Fruit fly (Drosophila melanogaster) whole organism, embryonic: ENCODE measurements around the gene shv.

Source experiments
- Atf3 ChIP-seq: fragments of 200-800 bp; sonication (Bioruptor generic); optimal IDR thresholded peaks from 3 replicates; lab custom pipeline; 2016; ENCODE audit warnings: missing biosample characterization, missing genetic modification characterization
- BtbVII ChIP-seq: fragments of 200-800 bp; sonication (Bioruptor generic); optimal IDR thresholded peaks from 3 replicates; lab custom pipeline; 2017; ENCODE audit warnings: missing biosample characterization, mild to moderate bottlenecking, missing genetic modification characterization
- CG10431 ChIP-seq: fragments of 200-800 bp; sonication (Bioruptor generic); optimal IDR thresholded peaks from 3 replicates; lab custom pipeline; 2018; ENCODE audit warnings: missing biosample characterization, mild to moderate bottlenecking, missing genetic modification characterization
- CG10462 ChIP-seq: fragments of 200-800 bp; sonication (Bioruptor generic); optimal IDR thresholded peaks from 2 replicates; lab custom pipeline; 2016; ENCODE audit warnings: missing biosample characterization, missing genetic modification characterization
- CG12236 ChIP-seq: fragments of 200-800 bp; sonication (Bioruptor generic); optimal IDR thresholded peaks from 2 replicates; lab custom pipeline; 2016; ENCODE audit warnings: missing biosample characterization, missing genetic modification characterization
- CG12391 ChIP-seq: fragments of 200-800 bp; sonication (Bioruptor generic); optimal IDR thresholded peaks from 3 replicates; lab custom pipeline; 2018; ENCODE audit warnings: missing biosample characterization, mild to moderate bottlenecking, missing genetic modification characterization, moderate library complexity
- CG14014 ChIP-seq: fragments of 200-800 bp; sonication (Bioruptor generic); IDR thresholded peaks from 2 replicates; pipeline ENCODE4 v1.3.6; 2022; ENCODE audit warnings: missing biosample characterization, missing genetic modification characterization
- CG14441 ChIP-seq: fragments of 200-800 bp; sonication (Bioruptor generic); IDR thresholded peaks from 2 replicates; pipeline ENCODE4 v1.3.6; 2022; ENCODE audit warnings: missing biosample characterization, missing genetic modification characterization
- CG34224 ChIP-seq: fragments of 200-800 bp; sonication (Bioruptor generic); IDR thresholded peaks from 3 replicates; pipeline ENCODE4 v1.3.6; 2022; ENCODE audit warnings: missing biosample characterization, missing genetic modification characterization; ENCODE audit not compliant: partially characterized antibody
- CG6689 ChIP-seq: fragments of 200-800 bp; sonication (Bioruptor generic); IDR thresholded peaks from 2 replicates; pipeline ENCODE4 v1.3.6; 2022; ENCODE audit warnings: missing biosample characterization, missing genetic modification characterization
- CG8478 ChIP-seq: fragments of >200 bp; optimal IDR thresholded peaks from 2 replicates; lab custom pipeline; 2018
- Drgx ChIP-seq: fragments of 200-800 bp; sonication (Bioruptor generic); IDR thresholded peaks from 2 replicates; pipeline ENCODE4 v1.3.6; 2022; ENCODE audit warnings: missing biosample characterization, missing genetic modification characterization
- ERR ChIP-seq: fragments of 200-800 bp; sonication (Bioruptor generic); optimal IDR thresholded peaks from 2 replicates; lab custom pipeline; 2016; ENCODE audit warnings: missing biosample characterization, missing genetic modification characterization
- Elba2 ChIP-seq: fragments of 200-800 bp; sonication (Bioruptor generic); optimal IDR thresholded peaks from 3 replicates; lab custom pipeline; 2016; ENCODE audit warnings: missing biosample characterization, missing genetic modification characterization
- GATAe ChIP-seq: fragments of 200-800 bp; sonication (Bioruptor generic); conservative IDR thresholded peaks from 2 replicates; pipeline ENCODE4 v1.3.6; 2022; ENCODE audit warnings: missing biosample characterization, missing genetic modification characterization
- Hmx ChIP-seq: fragments of 200-800 bp; sonication (Bioruptor generic); optimal IDR thresholded peaks from 2 replicates; lab custom pipeline; 2016; ENCODE audit warnings: missing biosample characterization, missing genetic modification characterization
- Meics ChIP-seq: fragments of 200-800 bp; sonication (Bioruptor generic); optimal IDR thresholded peaks from 2 replicates; lab custom pipeline; 2017; ENCODE audit warnings: missing biosample characterization, mild to moderate bottlenecking, missing genetic modification characterization
- Ravus ChIP-seq: fragments of 200-800 bp; sonication (Bioruptor generic); IDR thresholded peaks from 2 replicates; pipeline ENCODE4 v1.3.6; 2022; ENCODE audit warnings: missing biosample characterization, missing genetic modification characterization
- Sry-δ ChIP-seq: fragments of 200-800 bp; sonication (Bioruptor generic); optimal IDR thresholded peaks from 2 replicates; lab custom pipeline; 2016; ENCODE audit warnings: missing biosample characterization, missing genetic modification characterization
- Ssrp ChIP-seq: fragments of 200-800 bp; sonication (Bioruptor generic); optimal IDR thresholded peaks from 2 replicates; lab custom pipeline; 2018; ENCODE audit warnings: missing biosample characterization, mild to moderate bottlenecking, missing genetic modification characterization, moderate library complexity
- TFAM ChIP-seq: fragments of 200-800 bp; sonication (Bioruptor generic); optimal IDR thresholded peaks from 2 replicates; lab custom pipeline; 2017; ENCODE audit warnings: missing biosample characterization, missing genetic modification characterization, inconsistent platforms
- chn ChIP-seq: fragments of 200-800 bp; sonication (Bioruptor generic); optimal IDR thresholded peaks from 2 replicates; lab custom pipeline; 2016; ENCODE audit warnings: missing biosample characterization, missing genetic modification characterization
- crp ChIP-seq, 2 experiments: fragments of 200-800 bp; sonication (Bioruptor generic); optimal IDR thresholded peaks; 2 replicates in 1 of 2; 3 replicates in 1 of 2; lab custom pipeline; 2017; ENCODE audit warnings: missing biosample characterization in 2 of 2, missing genetic modification characterization in 2 of 2, mild to moderate bottlenecking in 1 of 2, moderate library complexity in 1 of 2
- dimm ChIP-seq: fragments of 200-800 bp; sonication (Bioruptor generic); IDR thresholded peaks from 2 replicates; pipeline ENCODE4 v1.3.6; 2022; ENCODE audit warnings: missing biosample characterization, missing genetic modification characterization
- exex ChIP-seq: fragments of 200-800 bp; sonication (Bioruptor generic); optimal IDR thresholded peaks from 4 replicates; lab custom pipeline; 2018; ENCODE audit warnings: missing biosample characterization, mild to moderate bottlenecking, missing genetic modification characterization, moderate library complexity
- fd96Cb ChIP-seq: fragments of 200-800 bp; sonication (Bioruptor generic); optimal IDR thresholded peaks from 2 replicates; lab custom pipeline; 2018; ENCODE audit warnings: missing biosample characterization, mild to moderate bottlenecking, missing genetic modification characterization, moderate library complexity
- gcm ChIP-seq: fragments of 200-800 bp; sonication (Bioruptor generic); optimal IDR thresholded peaks from 2 replicates; lab custom pipeline; 2019; ENCODE audit warnings: missing biosample characterization, mild to moderate bottlenecking, missing genetic modification characterization, moderate library complexity
- grau ChIP-seq: fragments of 200-800 bp; optimal IDR thresholded peaks from 3 replicates; lab custom pipeline; 2019; ENCODE audit warnings: missing biosample characterization, mild to moderate bottlenecking, missing genetic modification characterization, moderate library complexity
- grn ChIP-seq: fragments of 200-800 bp; sonication (Bioruptor generic); optimal IDR thresholded peaks from 3 replicates; lab custom pipeline; 2017; ENCODE audit warnings: missing biosample characterization, missing genetic modification characterization
- insv ChIP-seq, 2 experiments: fragments of 200-800 bp; sonication (Bioruptor generic); optimal IDR thresholded peaks; 3 replicates each; lab custom pipeline; 2016 to 2018; ENCODE audit warnings: missing biosample characterization in 2 of 2, missing genetic modification characterization in 2 of 2
- inv ChIP-seq: fragments of 200-800 bp; sonication (Bioruptor generic); IDR thresholded peaks from 2 replicates; pipeline ENCODE4 v1.3.6; 2022; ENCODE audit warnings: missing biosample characterization, missing genetic modification characterization; ENCODE audit not compliant: partially characterized antibody
- lbe ChIP-seq: fragments of 200-800 bp; sonication (Bioruptor generic); optimal IDR thresholded peaks from 2 replicates; lab custom pipeline; 2016; ENCODE audit warnings: missing biosample characterization, mild to moderate bottlenecking, missing genetic modification characterization
- mirr ChIP-seq: fragments of 200-800 bp; sonication (Bioruptor generic); optimal IDR thresholded peaks from 3 replicates; lab custom pipeline; 2018; ENCODE audit warnings: missing biosample characterization, mild to moderate bottlenecking, missing genetic modification characterization
- nom ChIP-seq: fragments of 200-800 bp; sonication (Bioruptor generic); optimal IDR thresholded peaks from 2 replicates; lab custom pipeline; 2017; ENCODE audit warnings: missing biosample characterization, missing genetic modification characterization, mild to moderate bottlenecking, moderate library complexity, missing genetic modification reagents
- pum ChIP-seq: fragments of 200-800 bp; sonication (Bioruptor generic); optimal IDR thresholded peaks from 2 replicates; lab custom pipeline; 2016; ENCODE audit warnings: missing biosample characterization, missing genetic modification characterization
- sd ChIP-seq: fragments of 200-800 bp; sonication (Bioruptor generic); optimal IDR thresholded peaks from 3 replicates; lab custom pipeline; 2018; ENCODE audit warnings: missing biosample characterization, mild to moderate bottlenecking, missing genetic modification characterization, moderate library complexity
- sens ChIP-seq: fragments of 200-800 bp; sonication (Bioruptor generic); peaks from one replicate; lab custom pipeline; 2016; ENCODE audit warnings: missing biosample characterization, missing genetic modification characterization
- sug ChIP-seq: fragments of 200-800 bp; optimal IDR thresholded peaks from 2 replicates; lab custom pipeline; 2019; ENCODE audit warnings: missing biosample characterization, mild to moderate bottlenecking, missing genetic modification characterization, moderate library complexity
- tap ChIP-seq: fragments of 200-800 bp; optimal IDR thresholded peaks from 3 replicates; lab custom pipeline; 2019; ENCODE audit warnings: missing biosample characterization, mild to moderate bottlenecking, missing genetic modification characterization, moderate library complexity
- zfh1 ChIP-seq: fragments of 200-800 bp; sonication (Bioruptor generic); IDR thresholded peaks from 3 replicates; pipeline ENCODE4 v1.3.6; 2022; ENCODE audit warnings: missing biosample characterization, missing genetic modification characterization

The shv gene

DNA sequence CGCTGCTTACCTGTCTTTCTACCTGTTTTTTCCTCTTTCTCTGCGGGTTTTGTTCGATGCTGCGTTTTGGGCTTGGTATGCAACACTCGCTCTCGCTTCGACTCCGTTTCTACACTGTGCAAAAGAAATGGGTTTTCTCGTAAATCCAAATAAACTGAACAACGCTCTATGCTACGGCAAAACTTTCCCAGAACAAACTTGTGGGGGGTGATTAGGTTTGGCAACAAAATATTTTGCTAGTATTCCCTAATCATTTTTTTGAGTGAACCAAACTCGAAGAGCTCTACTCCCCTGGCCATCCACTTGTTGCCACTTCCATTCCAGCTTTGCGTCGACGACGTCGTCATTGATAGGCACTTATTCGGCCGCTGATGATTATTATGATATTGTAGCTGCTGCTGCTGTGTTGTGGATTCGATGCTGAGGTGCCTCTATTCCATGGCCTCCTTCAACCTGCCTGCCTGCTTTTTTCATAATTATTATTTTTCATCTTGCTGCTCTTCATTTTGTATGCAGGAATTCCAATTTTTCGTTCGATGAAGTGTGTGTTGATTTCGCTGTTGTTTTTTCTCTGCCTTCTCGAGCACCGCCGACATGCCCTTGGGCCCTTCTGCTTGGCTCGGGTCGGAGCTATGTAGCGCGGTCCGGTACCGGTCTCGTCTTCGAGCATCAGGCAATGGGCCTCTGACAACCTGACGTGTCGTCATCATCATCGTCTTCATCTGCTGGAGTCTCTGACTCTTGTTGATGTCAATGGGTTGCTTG lies 10.8 kb upstream of the shv start (continued):
- TF ChIP-seq Hmx (GFP tag; lab: Kevin White, UChicago): no peak
- peak; percentile 12 for TF ChIP-seq TFAM (GFP tag; lab: Kevin White, UChicago)
- no peak for TF ChIP-seq inv (GFP tag; lab: Robert Waterston, UW)
- peak; percentile 27 for TF ChIP-seq ERR (GFP tag; lab: Kevin White, UChicago)
- peak; percentile 12 for TF ChIP-seq Sry-δ
- TF ChIP-seq pum (GFP tag; lab: Kevin White, UChicago): peak; percentile 87
- TF ChIP-seq CG14441: peak; percentile 79
- TF ChIP-seq BtbVII: peak; percentile 27
- no peak for TF ChIP-seq CG34224 (GFP tag; lab: Robert Waterston, UW)
- no peak for TF ChIP-seq Ravus (GFP tag; lab: Robert Waterston, UW)
- peak; percentile 35; the same call in 1 of the 2 replicates for TF ChIP-seq dimm (GFP tag; lab: Robert Waterston, UW)
- peak; percentile 90 for TF ChIP-seq chn (GFP tag; lab: Kevin White, UChicago)
- TF ChIP-seq zfh1 (GFP tag; lab: Robert Waterston, UW): peak; percentile 94
- TF ChIP-seq fd96Cb (tag; lab: Kevin White, UChicago): peak; percentile 89

DNA sequence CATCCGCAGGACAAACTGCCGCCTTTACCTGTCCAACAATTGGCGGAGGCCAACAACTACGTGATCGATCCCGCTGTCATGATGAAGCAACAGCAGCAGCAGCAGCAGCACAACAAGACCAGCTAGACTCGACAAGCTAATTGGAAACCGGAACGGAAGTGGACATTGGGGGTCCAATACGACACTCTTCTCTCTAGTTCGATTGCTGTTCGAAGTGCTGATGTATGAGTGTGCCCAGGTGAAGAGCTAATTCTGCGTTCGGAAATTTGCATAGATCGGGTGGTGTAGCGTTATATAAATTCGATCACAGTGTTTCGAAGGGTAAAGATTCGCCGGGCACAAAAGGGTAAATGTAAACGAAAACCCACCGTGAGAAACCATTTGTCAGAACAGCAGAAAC lies 5.8 kb upstream of the shv start:
- TF ChIP-seq Ssrp (no peak), insv (GFP tag; optimal IDR thresholded peaks at IDR 0.05; lab: Kevin White, UChicago) (peak in 1 of 2 experiments; percentile 71), Elba2 (peak; percentile 80)

- TF ChIP-seq grn (GFP tag; lab: Kevin White, UChicago) (peak; percentile 40), grau (peak; percentile 56), gcm (GFP tag; lab: Kevin White, UChicago) (peak; percentile 28), CG6689 (GFP tag; lab: Robert Waterston, UW) (no peak), Meics (GFP tag; lab: Kevin White, UChicago) (no peak), tap (tag; lab: Kevin White, UChicago) (no peak), mirr (GFP tag; lab: Kevin White, UChicago) (peak; percentile 77), Drgx (GFP tag; lab: Robert Waterston, UW) (peak; percentile 54), sd (tag; lab: Kevin White, UChicago) (peak; percentile 63), sug (peak; percentile 96), CG10462 (GFP tag; lab: Kevin White, UChicago) (no peak), nom (peak; percentile 19), sens (GFP tag; lab: Kevin White, UChicago) (peak; percentile 60), GATAe (peak; percentile 23; the same call in 1 of the 2 replicates), CG12236 (GFP tag; lab: Kevin White, UChicago) (no peak), exex (tag; lab: Kevin White, UChicago) (peak; percentile 82), CG8478 (lab: Kevin White, UChicago) (no peak), CG10431 (GFP tag; lab: Kevin White, UChicago) (no peak), Atf3 (GFP tag; lab: Kevin White, UChicago) (no peak), lbe (GFP tag; lab: Kevin White, UChicago) (peak; percentile 39), CG14014 (0 out of 2 replicates have a peak, but pooled peaks have one; percentile 10), CG12391 (tag; lab: Kevin White, UChicago) (no peak), crp (GFP tag; optimal IDR thresholded peaks at IDR 0.05; lab: Kevin White, UChicago) (no peak)
Observed at dm6 chr2L:451705-452472, 1.0 kb upstream of the shv start.
